Worm (Caenorhabditis elegans) whole organism, young adult: ENCODE data around the gene F45G2.8.

ENCODE experiments used
- C17E4.6 ChIP-seq: fragments of 200-800 bp; sonication (Bioruptor generic); IDR thresholded peaks from 2 replicates; pipeline ENCODE4 v1.3.6; 2022; ENCODE audit warnings: missing genetic modification reagents, missing genetic modification characterization, missing compliant biosample characterization
- D2030.7 ChIP-seq: fragments of 200-800 bp; sonication (Bioruptor generic); IDR thresholded peaks from 2 replicates; pipeline ENCODE4 v1.3.6; 2022; ENCODE audit warnings: missing genetic modification reagents, missing genetic modification characterization, missing compliant biosample characterization
- F33H1.4 ChIP-seq: fragments of 200-800 bp; sonication (Bioruptor generic); IDR thresholded peaks from 2 replicates; pipeline ENCODE4 v1.3.6; 2022; ENCODE audit warnings: missing genetic modification reagents, missing genetic modification characterization, missing compliant biosample characterization
- K11D2.4 ChIP-seq: fragments of 200-800 bp; sonication (Bioruptor generic); IDR thresholded peaks from 2 replicates; pipeline ENCODE4 v1.3.6; 2022; ENCODE audit warnings: missing genetic modification reagents, missing genetic modification characterization, missing compliant biosample characterization
- K12H6.12 ChIP-seq: fragments of 200-800 bp; sonication (Bioruptor generic); optimal IDR thresholded peaks from 2 replicates; lab custom pipeline; 2018; ENCODE audit warnings: mild to moderate bottlenecking, missing genetic modification characterization, missing compliant biosample characterization
- Y56A3A.18 ChIP-seq: fragments of 200-800 bp; sonication (Bioruptor generic); IDR thresholded peaks from 2 replicates; pipeline ENCODE4 v1.3.6; 2022; ENCODE audit warnings: missing genetic modification reagents, missing genetic modification characterization, missing compliant biosample characterization
- Y79H2A.3 ChIP-seq: fragments of 200-800 bp; sonication (Bioruptor generic); conservative IDR thresholded peaks from 2 replicates; pipeline ENCODE4 v1.3.6; 2022; ENCODE audit warnings: missing genetic modification reagents, missing genetic modification characterization, missing compliant biosample characterization
- aptf-2 ChIP-seq: fragments of 200-800 bp; sonication (Bioruptor generic); conservative IDR thresholded peaks from 2 replicates; pipeline ENCODE4 v1.3.6; 2022; ENCODE audit warnings: missing genetic modification reagents, missing genetic modification characterization, missing compliant biosample characterization
- atf-7 ChIP-seq: sonication (generic microtip); optimal IDR thresholded peaks from 2 replicates; lab custom pipeline; 2017; ENCODE audit warnings: mild to moderate bottlenecking, missing genetic modification characterization, missing compliant biosample characterization
- attf-5 ChIP-seq: fragments of 200-800 bp; sonication (Bioruptor generic); optimal IDR thresholded peaks from 2 replicates; lab custom pipeline; 2018; ENCODE audit warnings: mild to moderate bottlenecking, missing genetic modification characterization, missing compliant biosample characterization
- bed-1 ChIP-seq: fragments of 200-800 bp; sonication (Bioruptor generic); IDR thresholded peaks from 2 replicates; pipeline ENCODE4 v1.3.6; 2022; ENCODE audit warnings: missing genetic modification reagents, missing genetic modification characterization, missing compliant biosample characterization
- cebp-1 ChIP-seq, 2 experiments: fragments of 200-800 bp in 1 of 2; sonication (Bioruptor generic) in 1 of 2; sonication (generic microtip) in 1 of 2; IDR thresholded peaks in 1 of 2; optimal IDR thresholded peaks in 1 of 2; 2 replicates each; pipeline versions ENCODE4 v1.3.6 to Lab custom; 2017 to 2022; ENCODE audit warnings: missing compliant biosample characterization in 2 of 2, missing genetic modification characterization in 2 of 2, mild to moderate bottlenecking in 1 of 2, missing genetic modification reagents in 1 of 2, moderate library complexity in 1 of 2
- ceh-100 ChIP-seq: fragments of 200-800 bp; sonication (Bioruptor generic); IDR thresholded peaks from 2 replicates; pipeline ENCODE4 v1.3.6; 2022; ENCODE audit warnings: missing genetic modification reagents, missing genetic modification characterization, missing compliant biosample characterization
- ceh-27 ChIP-seq: fragments of 200-800 bp; sonication (Bioruptor generic); optimal IDR thresholded peaks from 2 replicates; lab custom pipeline; 2018; ENCODE audit warnings: mild to moderate bottlenecking, missing genetic modification characterization, moderate library complexity, missing compliant biosample characterization
- ceh-91 ChIP-seq: fragments of 200-800 bp; sonication (Bioruptor generic); IDR thresholded peaks from 2 replicates; pipeline ENCODE4 v1.3.6; 2022; ENCODE audit warnings: missing genetic modification reagents, missing genetic modification characterization, missing compliant biosample characterization
- dox-1 ChIP-seq: fragments of 200-800 bp; sonication (Bioruptor generic); IDR thresholded peaks from 2 replicates; pipeline ENCODE4 v1.3.6; 2022; ENCODE audit warnings: missing genetic modification reagents, missing genetic modification characterization, missing compliant biosample characterization
- efl-1 ChIP-seq: fragments of 150-350 bp; optimal IDR thresholded peaks from 2 replicates; lab custom pipeline; 2014; ENCODE audit warnings: missing biosample characterization, missing genetic modification reagents, missing genetic modification characterization
- egrh-3 ChIP-seq: fragments of 200-800 bp; sonication (Bioruptor generic); IDR thresholded peaks from 2 replicates; pipeline ENCODE4 v1.3.6; 2022; ENCODE audit warnings: missing genetic modification reagents, missing genetic modification characterization, missing compliant biosample characterization
- ekl-4 ChIP-seq: fragments of 200-800 bp; sonication (Bioruptor generic); IDR thresholded peaks from 2 replicates; pipeline ENCODE4 v1.3.6; 2022; ENCODE audit warnings: missing genetic modification reagents, missing genetic modification characterization, missing compliant biosample characterization
- gei-17 ChIP-seq: fragments of 200-800 bp; sonication (Bioruptor generic); optimal IDR thresholded peaks from 2 replicates; lab custom pipeline; 2018; ENCODE audit warnings: mild to moderate bottlenecking, missing genetic modification characterization, missing compliant biosample characterization
- hmg-1.2 ChIP-seq: fragments of 200-800 bp; sonication (Bioruptor generic); IDR thresholded peaks from 2 replicates; pipeline ENCODE4 v1.3.6; 2022; ENCODE audit warnings: missing genetic modification reagents, missing genetic modification characterization, missing compliant biosample characterization
- hsf-1 ChIP-seq: fragments of 200-800 bp; sonication (Bioruptor generic); IDR thresholded peaks from 2 replicates; pipeline ENCODE4 v1.3.6; 2022; ENCODE audit warnings: missing genetic modification reagents, missing genetic modification characterization, missing compliant biosample characterization
- let-526 ChIP-seq: fragments of 200-800 bp; sonication (Bioruptor generic); IDR thresholded peaks from 2 replicates; pipeline ENCODE4 v1.3.6; 2022; ENCODE audit warnings: missing genetic modification reagents, missing genetic modification characterization, missing compliant biosample characterization
- let-607 ChIP-seq, 2 experiments: fragments of 200-800 bp in 1 of 2; sonication (Bioruptor generic) in 1 of 2; sonication (generic microtip) in 1 of 2; optimal IDR thresholded peaks; 2 replicates each; lab custom pipeline; 2016 to 2018; ENCODE audit warnings: mild to moderate bottlenecking in 2 of 2, missing compliant biosample characterization in 2 of 2, missing genetic modification characterization in 2 of 2, moderate library complexity in 2 of 2, missing genotype in 1 of 2
- lin-40 ChIP-seq: sonication (generic microtip); optimal IDR thresholded peaks from 2 replicates; lab custom pipeline; 2016; ENCODE audit warnings: missing genetic modification characterization, mild to moderate bottlenecking, missing compliant biosample characterization, missing genotype, missing genetic modification reagents
- lin-54 ChIP-seq: fragments of 200-800 bp; sonication (Bioruptor generic); optimal IDR thresholded peaks from 2 replicates; lab custom pipeline; 2018; ENCODE audit warnings: mild to moderate bottlenecking, missing genetic modification characterization, missing compliant biosample characterization
- lsl-1 ChIP-seq: fragments of 200-800 bp; sonication (Bioruptor generic); optimal IDR thresholded peaks from 2 replicates; lab custom pipeline; 2018; ENCODE audit warnings: mild to moderate bottlenecking, missing genetic modification characterization, moderate library complexity, missing compliant biosample characterization
- madf-10 ChIP-seq: sonication (generic microtip); optimal IDR thresholded peaks from 2 replicates; lab custom pipeline; 2016; ENCODE audit warnings: mild to moderate bottlenecking, missing genetic modification characterization, missing compliant biosample characterization
- madf-6 ChIP-seq: fragments of 200-800 bp; sonication (Bioruptor generic); IDR thresholded peaks from 2 replicates; pipeline ENCODE4 v1.3.6; 2022; ENCODE audit warnings: missing genetic modification reagents, missing genetic modification characterization, missing compliant biosample characterization
- mcd-1 ChIP-seq: fragments of 200-800 bp; sonication (Bioruptor generic); IDR thresholded peaks from 2 replicates; pipeline ENCODE4 v1.3.6; 2022; ENCODE audit warnings: missing genetic modification reagents, missing genetic modification characterization, missing compliant biosample characterization
- mel-28 ChIP-seq: sonication (generic microtip); optimal IDR thresholded peaks from 2 replicates; lab custom pipeline; 2016; ENCODE audit warnings: borderline replicate concordance, mild to moderate bottlenecking, missing genetic modification characterization, missing compliant biosample characterization
- nfyb-1 ChIP-seq: fragments of 200-800 bp; sonication (Bioruptor generic); IDR thresholded peaks from 2 replicates; pipeline ENCODE4 v1.3.6; 2022; ENCODE audit warnings: missing genetic modification reagents, missing genetic modification characterization, missing compliant biosample characterization
- nhr-179 ChIP-seq: sonication (generic microtip); optimal IDR thresholded peaks from 2 replicates; lab custom pipeline; 2016; ENCODE audit warnings: mild to moderate bottlenecking, missing genetic modification characterization, missing compliant biosample characterization
- pbrm-1 ChIP-seq: fragments of 200-800 bp; sonication (Bioruptor generic); IDR thresholded peaks from 2 replicates; pipeline ENCODE4 v1.3.6; 2022; ENCODE audit warnings: missing genetic modification reagents, missing genetic modification characterization, missing compliant biosample characterization
- pha-4 ChIP-seq: fragments of 150-350 bp; sonication (generic microtip); optimal IDR thresholded peaks from 2 replicates; lab custom pipeline; 2014; ENCODE audit warnings: missing biosample characterization, missing genetic modification reagents, missing genetic modification characterization
- rcor-1 ChIP-seq: fragments of 200-800 bp; sonication (Bioruptor generic); IDR thresholded peaks from 2 replicates; pipeline ENCODE4 v1.3.6; 2022; ENCODE audit warnings: missing genetic modification reagents, missing genetic modification characterization, missing compliant biosample characterization
- rec-8 ChIP-seq, 2 experiments: sonication (generic microtip); optimal IDR thresholded peaks; 2 replicates each; lab custom pipeline; 2016; ENCODE audit warnings: mild to moderate bottlenecking in 2 of 2, missing genetic modification characterization in 2 of 2, missing genetic modification reagents in 2 of 2, missing genotype in 2 of 2, missing biosample characterization in 1 of 2, missing compliant biosample characterization in 1 of 2, moderate library complexity in 1 of 2
- repo-1 ChIP-seq: sonication (generic microtip); optimal IDR thresholded peaks from 2 replicates; lab custom pipeline; 2017; ENCODE audit warnings: mild to moderate bottlenecking, missing genetic modification characterization, missing compliant biosample characterization
- snpc-1.1 ChIP-seq: sonication (generic microtip); optimal IDR thresholded peaks from 2 replicates; lab custom pipeline; 2017; ENCODE audit warnings: missing genetic modification characterization, mild to moderate bottlenecking, missing compliant biosample characterization, antibody characterized with exemption, moderate library complexity, missing genotype, missing genetic modification reagents; ENCODE audit not compliant: insufficient read depth
- snpc-1.3 ChIP-seq: sonication (generic microtip); optimal IDR thresholded peaks from 2 replicates; lab custom pipeline; 2017; ENCODE audit warnings: missing genetic modification characterization, mild to moderate bottlenecking, missing compliant biosample characterization, antibody characterized with exemption, moderate library complexity, missing genotype, missing genetic modification reagents; ENCODE audit not compliant: insufficient read depth
- snpc-3.4 ChIP-seq: sonication (generic microtip); optimal IDR thresholded peaks from 2 replicates; lab custom pipeline; 2017; ENCODE audit warnings: missing genetic modification characterization, mild to moderate bottlenecking, missing compliant biosample characterization, antibody characterized with exemption, moderate library complexity, missing genotype, missing genetic modification reagents
- snpc-4 ChIP-seq, 5 experiments: fragments of 150-350 bp in 1 of 5; sonication (generic microtip) in 4 of 5; optimal IDR thresholded peaks; 2 replicates each; lab custom pipeline; 2014 to 2018; ENCODE audit warnings: missing genetic modification characterization in 5 of 5, missing biosample characterization in 3 of 5, antibody characterized with exemption in 2 of 5, mild to moderate bottlenecking in 2 of 5, missing compliant biosample characterization in 2 of 5, missing genotype in 2 of 5, moderate library complexity in 2 of 5, missing genetic modification reagents in 1 of 5
- tbp1 ChIP-seq: fragments of 200-800 bp; sonication (Bioruptor generic); optimal IDR thresholded peaks from 2 replicates; lab custom pipeline; 2018; ENCODE audit warnings: mild to moderate bottlenecking, missing genetic modification characterization, missing compliant biosample characterization
- tlf-1 ChIP-seq: fragments of 200-800 bp; sonication (Bioruptor generic); optimal IDR thresholded peaks from 2 replicates; lab custom pipeline; 2018; ENCODE audit warnings: mild to moderate bottlenecking, missing genetic modification characterization, missing compliant biosample characterization

Gene F45G2.8

ce11 chrIII:13465918-13466592 lies 30.6 kb upstream of the F45G2.8 start, which contains the start of gene cdk-5:
Gene cdk-5 (minus strand): TSS chrIII:13466342.
- peak; percentile 84 for TF ChIP-seq lin-54 (GFP tag; lab: Kevin White, UChicago)
- peak; percentile 69 for TF ChIP-seq repo-1 (tag; lab: Kevin White, UChicago)
- TF ChIP-seq ekl-4 (GFP tag; lab: Robert Waterston, UW): peak; percentile 86
- no peak for TF ChIP-seq cebp-1 (GFP tag; IDR thresholded peaks at IDR 0.05; lab: Robert Waterston, UW)
- TF ChIP-seq cebp-1 (tag; optimal IDR thresholded peaks at IDR 0.05; lab: Kevin White, UChicago): peak; percentile 68
- TF ChIP-seq mel-28: no peak
- peak; percentile 69 for TF ChIP-seq pha-4 (tag; lab: Kevin White, UChicago)
- TF ChIP-seq ceh-91 (GFP tag; lab: Robert Waterston, UW): no peak
- peak; percentile 99 for TF ChIP-seq hmg-1.2
- TF ChIP-seq snpc-1.1 (tag; lab: Kevin White, UChicago): no peak
- 0 out of 2 replicates have a peak, but pooled peaks have one; percentile 31 for TF ChIP-seq dox-1 (GFP tag; lab: Robert Waterston, UW)
- TF ChIP-seq ceh-27 (GFP tag; lab: Kevin White, UChicago): peak; percentile 27
- peak; percentile 66 for TF ChIP-seq madf-6 (GFP tag; lab: Robert Waterston, UW)
- peak; percentile 72; the same call in 1 of the 2 replicates for TF ChIP-seq D2030.7 (GFP tag; lab: Robert Waterston, UW)
- TF ChIP-seq rcor-1: peak; percentile 67
- no peak for TF ChIP-seq C17E4.6
- peak; percentile 19 for TF ChIP-seq K12H6.12 (tag; lab: Kevin White, UChicago)
- TF ChIP-seq rec-8 (tag; optimal IDR thresholded peaks at IDR 0.05; lab: Kevin White, UChicago): no peak
- peak; percentile 77; the same call in 1 of the 2 replicates for TF ChIP-seq pbrm-1 (GFP tag; lab: Robert Waterston, UW)
- TF ChIP-seq snpc-1.3 (tag; lab: Kevin White, UChicago): peak; percentile 24
- no peak for TF ChIP-seq Y79H2A.3 (GFP tag; lab: Robert Waterston, UW)
- peak; percentile 72 for TF ChIP-seq snpc-3.4 (tag; lab: Kevin White, UChicago)
- peak; percentile 75 for TF ChIP-seq F33H1.4 (GFP tag; lab: Robert Waterston, UW)
- peak; percentile 81 for TF ChIP-seq nfyb-1 (GFP tag; lab: Robert Waterston, UW)
- peak; percentile 51 for TF ChIP-seq tbp1 (GFP tag; lab: Kevin White, UChicago)
- peak in 1 of 2 experiments; percentile 46 for TF ChIP-seq let-607 (tag; optimal IDR thresholded peaks at IDR 0.05; lab: Kevin White, UChicago)
- TF ChIP-seq lin-40 (tag; lab: Kevin White, UChicago): peak; percentile 87
- peak; percentile 18 for TF ChIP-seq attf-5 (GFP tag; lab: Kevin White, UChicago)
- no peak for TF ChIP-seq nhr-179 (tag; lab: Kevin White, UChicago)
- peak; percentile 51 for TF ChIP-seq lsl-1 (GFP tag; lab: Kevin White, UChicago)
- no peak for TF ChIP-seq egrh-3 (GFP tag; lab: Robert Waterston, UW)
- TF ChIP-seq bed-1 (GFP tag; lab: Robert Waterston, UW): no peak
- TF ChIP-seq efl-1 (GFP tag; lab: Kevin White, UChicago): peak; percentile 4
- TF ChIP-seq K11D2.4: peak; percentile 69
- no peak for TF ChIP-seq snpc-4 (GFP tag; optimal IDR thresholded peaks at IDR 0.05; lab: Kevin White, UChicago)
- TF ChIP-seq snpc-4 (tag; optimal IDR thresholded peaks at IDR 0.05; lab: Kevin White, UChicago): peak in 2 of 4 experiments; percentile 54 to 62
- peak; percentile 58; the same call in 1 of the 2 replicates for TF ChIP-seq ceh-100 (GFP tag; lab: Robert Waterston, UW)
- TF ChIP-seq atf-7 (tag; lab: Kevin White, UChicago): peak; percentile 16
- TF ChIP-seq gei-17 (GFP tag; lab: Kevin White, UChicago): peak; percentile 30
- TF ChIP-seq aptf-2 (GFP tag; lab: Robert Waterston, UW): no peak
- TF ChIP-seq tlf-1 (GFP tag; lab: Kevin White, UChicago): peak; percentile 68
- TF ChIP-seq Y56A3A.18 (GFP tag; lab: Robert Waterston, UW): peak; percentile 52; the same call in 1 of the 2 replicates
- no peak for TF ChIP-seq let-526 (GFP tag; lab: Robert Waterston, UW)
- peak; percentile 68 for TF ChIP-seq mcd-1 (GFP tag; lab: Robert Waterston, UW)
- TF ChIP-seq hsf-1 (GFP tag; lab: Robert Waterston, UW): peak; percentile 76
- TF ChIP-seq madf-10 (tag; lab: Kevin White, UChicago): peak; percentile 15
